Fruit fly (Drosophila melanogaster): ENCODE results near the gene CG34348.

DNA sequence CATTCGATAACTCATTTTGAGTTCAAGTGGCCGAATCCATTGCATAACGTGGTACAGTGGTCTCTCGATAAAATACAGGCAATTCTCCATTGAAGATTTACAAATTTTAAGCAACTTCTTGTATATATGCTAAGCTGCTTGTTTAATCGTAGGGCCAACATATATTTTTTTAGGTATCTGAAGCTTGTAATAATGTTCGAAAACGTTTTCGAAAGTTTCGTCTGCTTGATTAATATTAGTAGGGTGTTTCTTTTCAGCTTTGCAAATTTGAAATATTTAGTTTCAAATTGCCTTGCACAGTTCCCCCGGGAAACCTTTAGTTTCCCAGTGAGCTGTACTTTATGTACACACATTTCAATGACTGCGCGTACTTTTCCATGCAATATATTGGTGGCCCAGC is 40.1 kb downstream of the CG34348 start:
- TF ChIP-seq pad (GFP tag; optimal IDR thresholded peaks at IDR 0.05) (no peak), CG5204 (GFP tag; optimal IDR thresholded peaks at IDR 0.05) (no peak), Clk (GFP tag; optimal IDR thresholded peaks at IDR 0.05) (no peak), Hr96 (GFP tag; optimal IDR thresholded peaks at IDR 0.05) (no peak), toe (GFP tag; optimal IDR thresholded peaks at IDR 0.05) (no peak), kay (GFP tag; ENCODE audit: borderline replicate concordance) (no peak), cic (GFP tag; optimal IDR thresholded peaks at IDR 0.05) (no peak), Mnt (GFP tag; optimal IDR thresholded peaks at IDR 0.05) (no peak), cnc (optimal IDR thresholded peaks at IDR 0.05) (no peak)

Data from whole organism, adult.